Worm (Caenorhabditis elegans) whole organism, L4 larva: ENCODE data around the gene gst-32.

ENCODE experiments used
- F10B5.3 ChIP-seq: sonication (generic microtip); optimal IDR thresholded peaks from 2 replicates; lab custom pipeline; 2016; ENCODE audit warnings: mild to moderate bottlenecking, missing genetic modification characterization, missing compliant biosample characterization
- F26F4.8 ChIP-seq: fragments of 200-800 bp; sonication (Bioruptor generic); conservative IDR thresholded peaks from 2 replicates; pipeline ENCODE4 v1.3.6; 2022; ENCODE audit warnings: missing genetic modification characterization, missing compliant biosample characterization
- T20F7.1 ChIP-seq: fragments of 200-800 bp; sonication (Bioruptor generic); optimal IDR thresholded peaks from 2 replicates; lab custom pipeline; 2018; ENCODE audit warnings: mild to moderate bottlenecking, missing genetic modification characterization, missing compliant biosample characterization
- T26A8.4 ChIP-seq: fragments of 200-800 bp; sonication (Bioruptor generic); IDR thresholded peaks from 2 replicates; pipeline ENCODE4 v1.3.6; 2022; ENCODE audit warnings: missing genetic modification characterization, missing compliant biosample characterization
- Y5F2A.4 ChIP-seq: fragments of 200-800 bp; sonication (Bioruptor generic); optimal IDR thresholded peaks from 2 replicates; lab custom pipeline; 2018; ENCODE audit warnings: mild to moderate bottlenecking, missing genetic modification characterization, missing compliant biosample characterization
- ZK337.2 ChIP-seq: fragments of 200-800 bp; sonication (Bioruptor generic); IDR thresholded peaks from 2 replicates; pipeline ENCODE4 v1.3.6; 2022; ENCODE audit warnings: missing genetic modification reagents, missing genetic modification characterization, missing compliant biosample characterization
- arid-1 ChIP-seq: fragments of 200-800 bp; sonication (Bioruptor generic); conservative IDR thresholded peaks from 2 replicates; pipeline ENCODE4 v1.3.6; 2022; ENCODE audit warnings: missing genetic modification reagents, missing genetic modification characterization, missing compliant biosample characterization
- attf-4 ChIP-seq: sonication (generic microtip); optimal IDR thresholded peaks from 3 replicates; lab custom pipeline; 2017; ENCODE audit warnings: missing biosample characterization, missing genetic modification characterization
- ceh-44 ChIP-seq: fragments of 200-800 bp; sonication (Bioruptor generic); IDR thresholded peaks from 2 replicates; pipeline ENCODE4 v1.3.6; 2022; ENCODE audit warnings: missing genetic modification reagents, missing genetic modification characterization, missing compliant biosample characterization
- ceh-62 ChIP-seq: sonication (generic microtip); optimal IDR thresholded peaks from 2 replicates; lab custom pipeline; 2017; ENCODE audit warnings: missing biosample characterization, missing genetic modification characterization
- ces-1 ChIP-seq: fragments of 150-350 bp; sonication (generic microtip); optimal IDR thresholded peaks from 4 replicates; lab custom pipeline; 2014; ENCODE audit warnings: missing biosample characterization, missing genetic modification reagents, missing genetic modification characterization
- ctbp-1 ChIP-seq: fragments of 200-800 bp; sonication (Bioruptor generic); IDR thresholded peaks from 2 replicates; pipeline ENCODE4 v1.3.6; 2022; ENCODE audit warnings: missing genetic modification reagents, missing genetic modification characterization, missing compliant biosample characterization
- daf-12 ChIP-seq: fragments of 150-350 bp; optimal IDR thresholded peaks from 2 replicates; lab custom pipeline; 2014; ENCODE audit warnings: missing biosample characterization, missing genetic modification reagents, missing genetic modification characterization
- daf-16 ChIP-seq, 3 experiments: sonication (generic microtip); optimal IDR thresholded peaks; 2 replicates each; lab custom pipeline; 2016 to 2017; ENCODE audit warnings: missing genetic modification characterization in 3 of 3, missing genetic modification reagents in 3 of 3, mild to moderate bottlenecking in 2 of 3, missing compliant biosample characterization in 2 of 3, missing biosample characterization in 1 of 3, moderate library complexity in 1 of 3
- daf-19 ChIP-seq: fragments of 200-800 bp; sonication (Bioruptor generic); conservative IDR thresholded peaks from 2 replicates; pipeline ENCODE4 v1.3.6; 2022; ENCODE audit warnings: missing genetic modification characterization, missing compliant biosample characterization
- daf-8 ChIP-seq: fragments of 200-800 bp; sonication (Bioruptor generic); IDR thresholded peaks from 2 replicates; pipeline ENCODE4 v1.3.6; 2022; ENCODE audit warnings: missing genetic modification characterization, missing compliant biosample characterization
- dmd-6 ChIP-seq: fragments of 200-800 bp; sonication (Bioruptor generic); IDR thresholded peaks from 2 replicates; pipeline ENCODE4 v1.3.6; 2022; ENCODE audit warnings: missing genetic modification reagents, missing genetic modification characterization, missing compliant biosample characterization
- dpl-1 ChIP-seq: fragments of 150-350 bp; optimal IDR thresholded peaks from 2 replicates; lab custom pipeline; 2014; ENCODE audit warnings: missing biosample characterization, missing genetic modification reagents, missing genetic modification characterization
- dve-1 ChIP-seq: sonication (generic microtip); optimal IDR thresholded peaks from 2 replicates; lab custom pipeline; 2017; ENCODE audit warnings: antibody characterized with exemption, mild to moderate bottlenecking, missing genetic modification characterization, missing compliant biosample characterization; ENCODE audit not compliant: insufficient read depth
- hlh-11 ChIP-seq: fragments of 200-800 bp; sonication (Bioruptor generic); optimal IDR thresholded peaks from 2 replicates; lab custom pipeline; 2018; ENCODE audit warnings: mild to moderate bottlenecking, missing genetic modification characterization, missing compliant biosample characterization
- hlh-30 ChIP-seq: sonication (generic microtip); optimal IDR thresholded peaks from 2 replicates; lab custom pipeline; 2017; ENCODE audit warnings: antibody characterized with exemption, mild to moderate bottlenecking, missing genetic modification characterization, missing compliant biosample characterization; ENCODE audit not compliant: insufficient read depth
- hmg-1.1 ChIP-seq: fragments of 200-800 bp; sonication (Bioruptor generic); IDR thresholded peaks from 2 replicates; pipeline ENCODE4 v1.3.6; 2022; ENCODE audit warnings: missing genetic modification reagents, missing genetic modification characterization, missing compliant biosample characterization
- lin-38 ChIP-seq: fragments of 200-800 bp; sonication (Bioruptor generic); IDR thresholded peaks from 2 replicates; pipeline ENCODE4 v1.3.6; 2022; ENCODE audit warnings: missing genetic modification reagents, missing genetic modification characterization, missing compliant biosample characterization
- lin-39 ChIP-seq: fragments of 150-350 bp; optimal IDR thresholded peaks from 2 replicates; lab custom pipeline; 2014; ENCODE audit warnings: missing biosample characterization, missing genetic modification reagents, missing genetic modification characterization
- mdt-29 ChIP-seq: fragments of 200-800 bp; sonication (Bioruptor generic); IDR thresholded peaks from 2 replicates; pipeline ENCODE4 v1.3.6; 2022; ENCODE audit warnings: missing genetic modification reagents, missing genetic modification characterization, missing compliant biosample characterization
- mep-1 ChIP-seq: fragments of 150-350 bp; sonication (generic microtip); optimal IDR thresholded peaks from 3 replicates; lab custom pipeline; 2014; ENCODE audit warnings: missing biosample characterization, missing genetic modification characterization
- mes-2 ChIP-seq: sonication (generic microtip); optimal IDR thresholded peaks from 2 replicates; lab custom pipeline; 2016; ENCODE audit warnings: missing genotype, mild to moderate bottlenecking, missing genetic modification characterization, missing compliant biosample characterization; ENCODE audit not compliant: poor library complexity, severe bottlenecking
- mxl-2 ChIP-seq: fragments of 200-800 bp; sonication (Bioruptor generic); conservative IDR thresholded peaks from 2 replicates; pipeline ENCODE4 v1.3.6; 2022; ENCODE audit warnings: missing genetic modification reagents, missing genetic modification characterization, missing compliant biosample characterization
- mxl-3 ChIP-seq: fragments of 200-800 bp; sonication (Bioruptor generic); optimal IDR thresholded peaks from 2 replicates; lab custom pipeline; 2018; ENCODE audit warnings: mild to moderate bottlenecking, missing genetic modification characterization, missing compliant biosample characterization
- nhr-102 ChIP-seq: sonication (generic microtip); optimal IDR thresholded peaks from 2 replicates; lab custom pipeline; 2016; ENCODE audit warnings: mild to moderate bottlenecking, missing genetic modification characterization, moderate library complexity, missing compliant biosample characterization
- nhr-28 ChIP-seq: fragments of 150-350 bp; optimal IDR thresholded peaks from 2 replicates; lab custom pipeline; 2014; ENCODE audit warnings: missing biosample characterization, missing genetic modification characterization
- nhr-76 ChIP-seq: fragments of 150-350 bp; optimal IDR thresholded peaks from 2 replicates; lab custom pipeline; 2014; ENCODE audit warnings: missing biosample characterization, missing genetic modification characterization
- nhr-77 ChIP-seq: fragments of 150-350 bp; optimal IDR thresholded peaks from 2 replicates; lab custom pipeline; 2014; ENCODE audit warnings: missing biosample characterization, missing genetic modification characterization
- pha-4 ChIP-seq, 2 experiments: fragments of 150-350 bp in 1 of 2; fragments of 200-800 bp in 1 of 2; sonication (Bioruptor generic) in 1 of 2; IDR thresholded peaks in 1 of 2; optimal IDR thresholded peaks in 1 of 2; 2 replicates each; pipeline versions ENCODE4 v1.3.6 to Lab custom; 2014 to 2022; ENCODE audit warnings: missing genetic modification characterization in 2 of 2, missing genetic modification reagents in 2 of 2, missing biosample characterization in 1 of 2, missing compliant biosample characterization in 1 of 2
- saeg-2 ChIP-seq: fragments of 200-800 bp; sonication (Bioruptor generic); IDR thresholded peaks from 2 replicates; pipeline ENCODE4 v1.3.6; 2022; ENCODE audit warnings: missing genetic modification reagents, missing genetic modification characterization, missing compliant biosample characterization
- sdz-12 ChIP-seq: fragments of 200-800 bp; sonication (Bioruptor generic); optimal IDR thresholded peaks from 2 replicates; lab custom pipeline; 2018; ENCODE audit warnings: mild to moderate bottlenecking, missing genetic modification characterization, missing compliant biosample characterization
- set-16 ChIP-seq: fragments of 200-800 bp; sonication (Bioruptor generic); IDR thresholded peaks from 2 replicates; pipeline ENCODE4 v1.3.6; 2022; ENCODE audit warnings: missing genetic modification reagents, missing genetic modification characterization, missing compliant biosample characterization
- skn-1 ChIP-seq: fragments of 150-350 bp; optimal IDR thresholded peaks from 2 replicates; lab custom pipeline; 2014; ENCODE audit warnings: missing biosample characterization, missing genetic modification characterization
- spr-1 ChIP-seq: sonication (generic microtip); optimal IDR thresholded peaks from 2 replicates; lab custom pipeline; 2016; ENCODE audit warnings: mild to moderate bottlenecking, missing genetic modification characterization, missing compliant biosample characterization
- tag-97 ChIP-seq: fragments of 200-800 bp; sonication (Bioruptor generic); IDR thresholded peaks from 2 replicates; pipeline ENCODE4 v1.3.6; 2022; ENCODE audit warnings: missing genetic modification characterization, missing compliant biosample characterization
- tra-1 ChIP-seq: fragments of 200-800 bp; sonication (Bioruptor generic); IDR thresholded peaks from 2 replicates; pipeline ENCODE4 v1.3.6; 2022; ENCODE audit warnings: missing genetic modification reagents, missing genetic modification characterization, missing compliant biosample characterization
- vab-7 ChIP-seq: fragments of 200-800 bp; sonication (Bioruptor generic); IDR thresholded peaks from 2 replicates; pipeline ENCODE4 v1.3.6; 2022; ENCODE audit warnings: missing genetic modification reagents, missing genetic modification characterization, missing compliant biosample characterization
- zfp-2 ChIP-seq: sonication (generic microtip); optimal IDR thresholded peaks from 2 replicates; lab custom pipeline; 2016; ENCODE audit warnings: mild to moderate bottlenecking, missing genetic modification characterization, missing compliant biosample characterization
- zip-2 ChIP-seq: fragments of 150-350 bp; optimal IDR thresholded peaks from 2 replicates; lab custom pipeline; 2014; ENCODE audit warnings: missing biosample characterization, missing genetic modification characterization
- ztf-11 ChIP-seq: fragments of 150-350 bp; optimal IDR thresholded peaks from 2 replicates; lab custom pipeline; 2014; ENCODE audit warnings: missing biosample characterization, missing genetic modification characterization
- ztf-7 ChIP-seq: fragments of 150-350 bp; optimal IDR thresholded peaks from 2 replicates; lab custom pipeline; 2014; ENCODE audit warnings: missing biosample characterization, missing genetic modification characterization

Gene gst-32

ce11 chrII:15196433-15196832, 18.0 kb upstream of the gst-32 start, which contains the start of gene spsb-1:
TSS of gene spsb-1 (plus strand) at chrII:15196733.
- TF ChIP-seq mdt-29 (GFP tag; lab: Robert Waterston, UW) (no peak), spr-1 (tag; lab: Kevin White, UChicago) (no peak), arid-1 (no peak), attf-4 (tag; lab: Kevin White, UChicago) (no peak), zfp-2 (no peak), saeg-2 (GFP tag; lab: Robert Waterston, UW) (no peak), F26F4.8 (GFP tag; lab: Robert Waterston, UW) (no peak), daf-8 (GFP tag; lab: Robert Waterston, UW) (no peak), ZK337.2 (GFP tag; lab: Robert Waterston, UW) (no peak)
- TF ChIP-seq, all 104 proteins: peak for 0

- no peak for TF ChIP-seq T20F7.1
- TF ChIP-seq hlh-30 (tag; lab: Kevin White, UChicago) = peak; percentile 72
- TF ChIP-seq nhr-28 (tag; lab: Kevin White, UChicago) = peak; percentile 10
- no peak for TF ChIP-seq ceh-44 (GFP tag; lab: Robert Waterston, UW)
- TF ChIP-seq ztf-11 = no peak
- no peak for TF ChIP-seq attf-4 (tag; lab: Kevin White, UChicago)
- TF ChIP-seq ceh-62 (tag; lab: Kevin White, UChicago) = no peak
- no peak for TF ChIP-seq daf-16 (GFP tag; optimal IDR thresholded peaks at IDR 0.05; lab: Kevin White, UChicago)
- peak; percentile 33 for TF ChIP-seq daf-16 (tag; optimal IDR thresholded peaks at IDR 0.05; lab: Kevin White, UChicago)
These were observed 17.0 kb upstream of the gst-32 start for ce11 chrII:15195346-15195745.

- peak; percentile 66 for TF ChIP-seq nhr-28 (tag; lab: Kevin White, UChicago)
- TF ChIP-seq T26A8.4 (GFP tag; lab: Robert Waterston, UW) = no peak
- no peak for TF ChIP-seq hmg-1.1 (GFP tag; lab: Robert Waterston, UW)
- TF ChIP-seq attf-4 (tag; lab: Kevin White, UChicago) = no peak
- peak; percentile 81 for TF ChIP-seq dmd-6 (GFP tag; lab: Robert Waterston, UW)
- peak; percentile 81 for TF ChIP-seq dve-1
- no peak for TF ChIP-seq Y5F2A.4 (GFP tag; lab: Kevin White, UChicago)
- peak; percentile 10 for TF ChIP-seq mes-2 (tag; lab: Kevin White, UChicago)
- TF ChIP-seq hlh-11 = peak; percentile 94
- no peak for TF ChIP-seq lin-39 (tag; lab: Kevin White, UChicago)
- peak; percentile 89 for TF ChIP-seq nhr-77
- TF ChIP-seq dpl-1 (GFP tag; lab: Kevin White, UChicago) = no peak
- peak; percentile 48 for TF ChIP-seq mep-1 (tag; lab: Kevin White, UChicago)
- peak; percentile 88 for TF ChIP-seq hlh-30 (tag; lab: Kevin White, UChicago)
- TF ChIP-seq tag-97 (GFP tag; lab: Robert Waterston, UW) = no peak
- TF ChIP-seq zip-2 (tag; lab: Kevin White, UChicago) = no peak
- no peak; the same call in 1 of the 2 replicates for TF ChIP-seq pha-4 (GFP tag; IDR thresholded peaks at IDR 0.05; lab: Robert Waterston, UW)
- TF ChIP-seq pha-4 (tag; optimal IDR thresholded peaks at IDR 0.05; lab: Kevin White, UChicago) = no peak
- TF ChIP-seq nhr-76 (tag; lab: Kevin White, UChicago) = no peak
- TF ChIP-seq daf-19 (GFP tag; lab: Robert Waterston, UW) = no peak
- TF ChIP-seq sdz-12 = no peak
- TF ChIP-seq daf-12 = no peak
- 0 out of 2 replicates have a peak, but pooled peaks have one; percentile 16 for TF ChIP-seq ZK337.2 (GFP tag; lab: Robert Waterston, UW)
- no peak for TF ChIP-seq ces-1 (GFP tag; lab: Kevin White, UChicago)
- peak; percentile 70 for TF ChIP-seq tra-1 (GFP tag; lab: Robert Waterston, UW)
- TF ChIP-seq lin-38 (GFP tag; lab: Robert Waterston, UW) = no peak
- TF ChIP-seq spr-1 (tag; lab: Kevin White, UChicago) = no peak
- TF ChIP-seq ztf-7 (tag; lab: Kevin White, UChicago) = no peak
- TF ChIP-seq ctbp-1 = no peak
- no peak for TF ChIP-seq mxl-2 (GFP tag; lab: Robert Waterston, UW)
- peak; percentile 62 for TF ChIP-seq mxl-3 (GFP tag; lab: Kevin White, UChicago)
- no peak for TF ChIP-seq nhr-102 (tag; lab: Kevin White, UChicago)
- no peak for TF ChIP-seq F10B5.3 (tag; lab: Kevin White, UChicago)
- peak; percentile 52 for TF ChIP-seq set-16 (GFP tag; lab: Robert Waterston, UW)
- TF ChIP-seq skn-1 (tag; lab: Kevin White, UChicago) = no peak
- no peak for TF ChIP-seq vab-7 (GFP tag; lab: Robert Waterston, UW)
These were observed 15.6 kb upstream of the gst-32 start for ce11 chrII:15193961-15194360.
